Fruit fly (Drosophila melanogaster) whole organism, embryonic: ENCODE results near the gene CG14153.

Source experiments
- Atf-2 ChIP-seq: fragments of 200-800 bp; sonication (Bioruptor generic); optimal IDR thresholded peaks from 2 replicates; lab custom pipeline; 2016; ENCODE audit warnings: missing biosample characterization, missing genetic modification characterization
- B-H2 ChIP-seq: fragments of 200-800 bp; sonication (Bioruptor generic); optimal IDR thresholded peaks from 2 replicates; lab custom pipeline; 2018; ENCODE audit warnings: missing biosample characterization, mild to moderate bottlenecking, missing genetic modification characterization
- C15 ChIP-seq: fragments of 200-800 bp; sonication (Bioruptor generic); IDR thresholded peaks from 3 replicates; pipeline ENCODE4 v1.3.6; 2022; ENCODE audit warnings: missing biosample characterization, missing genetic modification characterization
- CG10431 ChIP-seq: fragments of 200-800 bp; sonication (Bioruptor generic); optimal IDR thresholded peaks from 3 replicates; lab custom pipeline; 2018; ENCODE audit warnings: missing biosample characterization, mild to moderate bottlenecking, missing genetic modification characterization
- CG11247 ChIP-seq: fragments of 200-800 bp; sonication (Bioruptor generic); IDR thresholded peaks from 2 replicates; pipeline ENCODE4 v1.3.6; 2022; ENCODE audit warnings: missing biosample characterization, missing genetic modification characterization
- CG11398 ChIP-seq: fragments of 200-800 bp; sonication (Bioruptor generic); optimal IDR thresholded peaks from 2 replicates; lab custom pipeline; 2016; ENCODE audit warnings: missing biosample characterization, missing genetic modification characterization
- CG12236 ChIP-seq: fragments of 200-800 bp; sonication (Bioruptor generic); optimal IDR thresholded peaks from 2 replicates; lab custom pipeline; 2016; ENCODE audit warnings: missing biosample characterization, missing genetic modification characterization
- CG12299 ChIP-seq: fragments of 200-800 bp; sonication (Bioruptor generic); optimal IDR thresholded peaks from 2 replicates; lab custom pipeline; 2018; ENCODE audit warnings: missing biosample characterization, mild to moderate bottlenecking, missing genetic modification characterization
- CG12769 ChIP-seq: fragments of 200-800 bp; sonication (Bioruptor generic); optimal IDR thresholded peaks from 2 replicates; lab custom pipeline; 2019; ENCODE audit warnings: missing biosample characterization, mild to moderate bottlenecking, missing genetic modification characterization, moderate library complexity
- CG1529 ChIP-seq: fragments of 200-800 bp; sonication (Bioruptor generic); optimal IDR thresholded peaks from 3 replicates; lab custom pipeline; 2018; ENCODE audit warnings: missing biosample characterization, missing genetic modification characterization
- CG17359 ChIP-seq: fragments of 200-800 bp; sonication (Bioruptor generic); optimal IDR thresholded peaks from 3 replicates; lab custom pipeline; 2018; ENCODE audit warnings: missing biosample characterization, mild to moderate bottlenecking, missing genetic modification characterization, moderate library complexity
- CG2129 ChIP-seq: fragments of 200-800 bp; sonication (Bioruptor generic); IDR thresholded peaks from 2 replicates; pipeline ENCODE4 v1.3.6; 2022; ENCODE audit warnings: missing biosample characterization, missing genetic modification characterization; ENCODE audit not compliant: partially characterized antibody
- CG2875 ChIP-seq: fragments of 200-800 bp; sonication (Bioruptor generic); optimal IDR thresholded peaks from 2 replicates; lab custom pipeline; 2017; ENCODE audit warnings: missing biosample characterization, mild to moderate bottlenecking, missing genetic modification characterization, missing genetic modification reagents
- CG34422 ChIP-seq: fragments of 200-800 bp; sonication (Bioruptor generic); IDR thresholded peaks from 3 replicates; pipeline ENCODE4 v1.3.6; 2022; ENCODE audit warnings: missing biosample characterization, missing genetic modification characterization
- CG42726 ChIP-seq: fragments of 200-800 bp; sonication (Bioruptor generic); IDR thresholded peaks from 2 replicates; pipeline ENCODE4 v1.3.6; 2022; ENCODE audit warnings: missing biosample characterization, missing genetic modification characterization; ENCODE audit not compliant: partially characterized antibody
- CG4282 ChIP-seq: fragments of 200-800 bp; sonication (Bioruptor generic); optimal IDR thresholded peaks from 2 replicates; lab custom pipeline; 2016; ENCODE audit warnings: missing biosample characterization, missing genetic modification characterization
- CG43689 ChIP-seq: fragments of 200-800 bp; sonication (Bioruptor generic); IDR thresholded peaks from 2 replicates; pipeline ENCODE4 v1.3.6; 2022; ENCODE audit warnings: missing biosample characterization, missing genetic modification characterization
- CG4730 ChIP-seq: fragments of 200-800 bp; sonication (Bioruptor generic); IDR thresholded peaks from 2 replicates; pipeline ENCODE4 v1.3.6; 2022; ENCODE audit warnings: missing biosample characterization, missing genetic modification characterization
- CG4820 ChIP-seq: fragments of 200-800 bp; sonication (Bioruptor generic); optimal IDR thresholded peaks from 3 replicates; lab custom pipeline; 2016; ENCODE audit warnings: missing biosample characterization, missing genetic modification characterization
- CG6683 ChIP-seq: fragments of 200-800 bp; sonication (Bioruptor generic); optimal IDR thresholded peaks from 2 replicates; lab custom pipeline; 2017; ENCODE audit warnings: missing biosample characterization, mild to moderate bottlenecking, missing genetic modification characterization, missing genetic modification reagents
- CG7372 ChIP-seq: fragments of 200-800 bp; sonication (Bioruptor generic); IDR thresholded peaks from 2 replicates; pipeline ENCODE4 v1.3.6; 2022; ENCODE audit warnings: missing biosample characterization, missing genetic modification characterization
- CHES-1-like ChIP-seq: fragments of 200-800 bp; sonication (Bioruptor generic); optimal IDR thresholded peaks from 2 replicates; lab custom pipeline; 2016; ENCODE audit warnings: missing biosample characterization, missing genetic modification characterization
- Camta ChIP-seq: fragments of 200-800 bp; sonication (Bioruptor generic); optimal IDR thresholded peaks from 2 replicates; lab custom pipeline; 2016; ENCODE audit warnings: missing biosample characterization, missing genetic modification characterization
- Chrac-16 ChIP-seq: fragments of 200-800 bp; sonication (Bioruptor generic); optimal IDR thresholded peaks from 3 replicates; lab custom pipeline; 2016; ENCODE audit warnings: missing biosample characterization, missing genetic modification characterization
- D ChIP-seq, 2 experiments: fragments of 200-800 bp in 1 of 2; fragments of >200 bp in 1 of 2; sonication (Bioruptor generic) in 1 of 2; optimal IDR thresholded peaks; 2 replicates in 1 of 2; 3 replicates in 1 of 2; lab custom pipeline; 2017; ENCODE audit warnings: mild to moderate bottlenecking in 1 of 2, missing biosample characterization in 1 of 2, missing genetic modification characterization in 1 of 2, missing genetic modification reagents in 1 of 2
- Dfd ChIP-seq, 2 experiments: fragments of >200 bp; optimal IDR thresholded peaks; 2 replicates each; lab custom pipeline; 2017; ENCODE audit warnings: missing biosample characterization in 2 of 2, missing genetic modification characterization in 2 of 2
- Dp ChIP-seq: fragments of 200-800 bp; sonication (Bioruptor generic); optimal IDR thresholded peaks from 2 replicates; lab custom pipeline; 2018; ENCODE audit warnings: missing biosample characterization, mild to moderate bottlenecking, missing genetic modification characterization, moderate library complexity
- Eip74EF ChIP-seq, 2 experiments: fragments of 200-800 bp in 1 of 2; fragments of >200 bp in 1 of 2; sonication (Bioruptor generic) in 1 of 2; optimal IDR thresholded peaks; 2 replicates each; lab custom pipeline; 2017 to 2019; ENCODE audit warnings: missing biosample characterization in 2 of 2, missing genetic modification characterization in 2 of 2, mild to moderate bottlenecking in 1 of 2, moderate library complexity in 1 of 2
- Fer3 ChIP-seq: fragments of 200-800 bp; sonication (Bioruptor generic); optimal IDR thresholded peaks from 2 replicates; lab custom pipeline; 2018; ENCODE audit warnings: missing biosample characterization, mild to moderate bottlenecking, missing genetic modification characterization, moderate library complexity
- HLH3B ChIP-seq: fragments of 200-800 bp; sonication (Bioruptor generic); IDR thresholded peaks from 2 replicates; pipeline ENCODE4 v1.3.6; 2022; ENCODE audit warnings: missing biosample characterization, missing genetic modification characterization
- Hey ChIP-seq: fragments of 200-800 bp; sonication (Bioruptor generic); optimal IDR thresholded peaks from 3 replicates; lab custom pipeline; 2018; ENCODE audit warnings: missing biosample characterization, mild to moderate bottlenecking, missing genetic modification characterization
- Jarid2 ChIP-seq: fragments of 200-800 bp; sonication (Bioruptor generic); optimal IDR thresholded peaks from 3 replicates; lab custom pipeline; 2017; ENCODE audit warnings: mild to moderate bottlenecking, missing biosample characterization, missing genetic modification reagents, missing genetic modification characterization
- Optix ChIP-seq: fragments of 200-800 bp; sonication (Bioruptor generic); IDR thresholded peaks from 3 replicates; pipeline ENCODE4 v1.3.6; 2022; ENCODE audit warnings: missing biosample characterization, missing genetic modification characterization
- Tbp ChIP-seq: fragments of >200 bp; optimal IDR thresholded peaks from 2 replicates; lab custom pipeline; 2018; ENCODE audit warnings: missing biosample characterization, missing genetic modification characterization
- Vsx1 ChIP-seq: fragments of 200-800 bp; sonication (Bioruptor generic); optimal IDR thresholded peaks from 2 replicates; lab custom pipeline; 2017; ENCODE audit warnings: missing biosample characterization, mild to moderate bottlenecking, missing genetic modification characterization, missing genetic modification reagents
- ci ChIP-seq: fragments of 200-800 bp; sonication (Bioruptor generic); IDR thresholded peaks from 3 replicates; pipeline ENCODE4 v1.3.6; 2022; ENCODE audit warnings: missing biosample characterization, missing genetic modification characterization
- crp ChIP-seq, 2 experiments: fragments of 200-800 bp; sonication (Bioruptor generic); optimal IDR thresholded peaks; 2 replicates in 1 of 2; 3 replicates in 1 of 2; lab custom pipeline; 2017; ENCODE audit warnings: missing biosample characterization in 2 of 2, missing genetic modification characterization in 2 of 2, mild to moderate bottlenecking in 1 of 2, moderate library complexity in 1 of 2
- dpn ChIP-seq, 2 experiments: fragments of 200-800 bp; sonication (Bioruptor generic); optimal IDR thresholded peaks; 3 replicates each; lab custom pipeline; 2016; ENCODE audit warnings: missing biosample characterization in 2 of 2, missing genetic modification characterization in 2 of 2
- exex ChIP-seq: fragments of 200-800 bp; sonication (Bioruptor generic); optimal IDR thresholded peaks from 4 replicates; lab custom pipeline; 2018; ENCODE audit warnings: missing biosample characterization, mild to moderate bottlenecking, missing genetic modification characterization, moderate library complexity
- fu2 ChIP-seq: fragments of 200-800 bp; sonication (Bioruptor generic); optimal IDR thresholded peaks from 2 replicates; lab custom pipeline; 2016; ENCODE audit warnings: missing biosample characterization, missing genetic modification characterization
- gfzf ChIP-seq: fragments of 200-800 bp; sonication (Bioruptor generic); optimal IDR thresholded peaks from 2 replicates; lab custom pipeline; 2016; ENCODE audit warnings: missing biosample characterization, mild to moderate bottlenecking, missing genetic modification characterization, moderate library complexity
- hkb ChIP-seq, 2 experiments: fragments of 200-800 bp in 1 of 2; fragments of >200 bp in 1 of 2; sonication (Bioruptor generic) in 1 of 2; IDR thresholded peaks in 1 of 2; optimal IDR thresholded peaks in 1 of 2; 2 replicates each; pipeline versions ENCODE4 v1.3.6 to Lab custom; 2017 to 2022; ENCODE audit warnings: missing biosample characterization in 1 of 2, missing genetic modification characterization in 1 of 2
- hth ChIP-seq: fragments of >200 bp; optimal IDR thresholded peaks from 2 replicates; lab custom pipeline; 2017; ENCODE audit warnings: inconsistent platforms
- lmd ChIP-seq: fragments of 200-800 bp; sonication (Bioruptor generic); IDR thresholded peaks from 2 replicates; pipeline ENCODE4 v1.3.6; 2022; ENCODE audit warnings: missing biosample characterization, missing genetic modification characterization
- mirr ChIP-seq: fragments of 200-800 bp; sonication (Bioruptor generic); optimal IDR thresholded peaks from 3 replicates; lab custom pipeline; 2018; ENCODE audit warnings: missing biosample characterization, mild to moderate bottlenecking, missing genetic modification characterization
- phol ChIP-seq: fragments of 200-800 bp; sonication (Bioruptor generic); optimal IDR thresholded peaks from 3 replicates; lab custom pipeline; 2018; ENCODE audit warnings: missing biosample characterization, mild to moderate bottlenecking, missing genetic modification characterization, moderate library complexity
- seq ChIP-seq: fragments of 200-800 bp; sonication (Bioruptor generic); IDR thresholded peaks from 2 replicates; pipeline ENCODE4 v1.3.6; 2022; ENCODE audit warnings: missing biosample characterization, missing genetic modification characterization
- tup ChIP-seq: fragments of 200-800 bp; sonication (Bioruptor generic); optimal IDR thresholded peaks from 2 replicates; lab custom pipeline; 2016; ENCODE audit warnings: missing biosample characterization, mild to moderate bottlenecking, missing genetic modification characterization, moderate library complexity
- wdn ChIP-seq: fragments of 200-800 bp; sonication (Bioruptor generic); IDR thresholded peaks from 2 replicates; pipeline ENCODE4 v1.3.6; 2022; ENCODE audit warnings: missing biosample characterization, missing genetic modification characterization

CG14153 gene

dm6 chr3L:10683899-10684340 is 40.6 kb downstream of the CG14153 start (continued):
- TF ChIP-seq Tbp (GFP tag; lab: Kevin White, UChicago) (no peak), CG11247 (no peak), CG12236 (GFP tag; lab: Kevin White, UChicago) (no peak), crp (GFP tag; optimal IDR thresholded peaks at IDR 0.05; lab: Kevin White, UChicago) (no peak), tup (GFP tag; lab: Kevin White, UChicago) (no peak), CG17359 (peak; percentile 80), exex (no peak), hth (lab: Kevin White, UChicago) (no peak), CG4282 (no peak), CG7372 (peak; percentile 42; the same call in 1 of the 2 replicates), Hey (tag; lab: Kevin White, UChicago) (no peak), CG12769 (no peak), CG2129 (GFP tag; lab: Robert Waterston, UW) (no peak), CG42726 (no peak), Chrac-16 (GFP tag; lab: Kevin White, UChicago) (peak; percentile 32), phol (tag; lab: Kevin White, UChicago) (peak; percentile 81), Dp (GFP tag; lab: Kevin White, UChicago) (no peak), Vsx1 (GFP tag; lab: Kevin White, UChicago) (peak; percentile 61), CG34422 (peak; percentile 58), dpn (GFP tag; optimal IDR thresholded peaks at IDR 0.05; lab: Kevin White, UChicago) (peak; percentile 53 to 74), C15 (GFP tag; lab: Robert Waterston, UW) (no peak), lmd (peak; percentile 75), hkb (optimal IDR thresholded peaks at IDR 0.05; lab: Kevin White, UChicago) (no peak), hkb (GFP tag; IDR thresholded peaks at IDR 0.05; lab: Robert Waterston, UW) (peak; percentile 75), Eip74EF (GFP tag; optimal IDR thresholded peaks at IDR 0.05; lab: Kevin White, UChicago) (peak in 1 of 2 experiments; percentile 42), CG1529 (GFP tag; lab: Kevin White, UChicago) (peak; percentile 16), Camta (GFP tag; lab: Kevin White, UChicago) (peak; percentile 52), D (optimal IDR thresholded peaks at IDR 0.05; lab: Kevin White, UChicago) (no peak), D (GFP tag; optimal IDR thresholded peaks at IDR 0.05; lab: Kevin White, UChicago) (peak; percentile 63), Fer3 (peak; percentile 44), wdn (GFP tag; lab: Robert Waterston, UW) (peak; percentile 25; the same call in 1 of the 2 replicates), CG4730 (GFP tag; lab: Robert Waterston, UW) (0 out of 2 replicates have a peak, but pooled peaks have one; percentile 34), CHES-1-like (GFP tag; lab: Kevin White, UChicago) (peak; percentile 7), CG11398 (GFP tag; lab: Kevin White, UChicago) (no peak), CG4820 (GFP tag; lab: Kevin White, UChicago) (peak; percentile 64), CG12299 (tag; lab: Kevin White, UChicago) (no peak), Atf-2 (GFP tag; lab: Kevin White, UChicago) (peak; percentile 39), Dfd (GFP tag; optimal IDR thresholded peaks at IDR 0.05; lab: Kevin White, UChicago) (no peak), mirr (GFP tag; lab: Kevin White, UChicago) (no peak), Jarid2 (GFP tag; lab: Kevin White, UChicago) (peak; percentile 48), Optix (GFP tag; lab: Robert Waterston, UW) (peak; percentile 62; the same call in 1 of the 3 replicates), gfzf (GFP tag; lab: Kevin White, UChicago) (no peak), CG6683 (GFP tag; lab: Kevin White, UChicago) (peak; percentile 18), ci (peak; percentile 79), CG2875 (GFP tag; lab: Kevin White, UChicago) (peak; percentile 67), CG10431 (GFP tag; lab: Kevin White, UChicago) (no peak), CG43689 (GFP tag; lab: Robert Waterston, UW) (0 out of 2 replicates have a peak, but pooled peaks have one; percentile 26), HLH3B (GFP tag; lab: Robert Waterston, UW) (peak; percentile 60), fu2 (no peak), B-H2 (GFP tag; lab: Kevin White, UChicago) (no peak), seq (GFP tag; lab: Robert Waterston, UW) (0 out of 2 replicates have a peak, but pooled peaks have one; percentile 65)
